Worm (Caenorhabditis elegans): Measurements from ENCODE around the gene F22F7.8.

DNA sequence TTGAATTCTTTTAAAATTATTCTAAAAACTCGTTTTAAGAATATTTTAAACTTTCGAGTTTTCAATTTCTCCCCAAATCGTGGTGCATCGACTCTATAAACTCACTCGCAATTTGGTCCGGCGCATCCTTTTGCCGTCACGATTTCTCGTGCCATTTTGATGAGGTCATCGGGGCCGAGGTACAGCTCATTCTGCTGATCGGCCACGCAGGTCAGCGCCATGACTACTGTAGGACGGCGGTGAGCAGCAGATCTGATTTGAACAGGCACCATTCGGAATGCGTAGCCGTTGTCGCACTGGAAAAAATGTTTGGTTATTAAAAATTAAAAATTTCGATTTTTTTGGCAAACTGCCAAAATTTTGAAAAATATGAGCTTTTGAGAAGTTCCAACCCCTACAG lies 10.9 kb upstream of the F22F7.8 start:
- no peak for TF ChIP-seq him-1 (tag; optimal IDR thresholded peaks at IDR 0.05)
- no peak for TF ChIP-seq dao-5 (tag; optimal IDR thresholded peaks at IDR 0.05)

Measured in whole organism, L4/young adult.